Fruit fly (Drosophila melanogaster) whole organism, embryonic: ENCODE measurements around the gene Bcat.

Experiments used
- B-H1 ChIP-seq: fragments of 200-800 bp; sonication (Bioruptor generic); IDR thresholded peaks from 3 replicates; pipeline ENCODE4 v1.3.6; 2022; ENCODE audit warnings: missing biosample characterization, missing genetic modification characterization
- B-H2 ChIP-seq: fragments of 200-800 bp; sonication (Bioruptor generic); optimal IDR thresholded peaks from 2 replicates; lab custom pipeline; 2018; ENCODE audit warnings: missing biosample characterization, mild to moderate bottlenecking, missing genetic modification characterization
- BtbVII ChIP-seq: fragments of 200-800 bp; sonication (Bioruptor generic); optimal IDR thresholded peaks from 3 replicates; lab custom pipeline; 2017; ENCODE audit warnings: missing biosample characterization, mild to moderate bottlenecking, missing genetic modification characterization
- CG11085 ChIP-seq: fragments of 200-800 bp; sonication (Bioruptor generic); IDR thresholded peaks from 2 replicates; pipeline ENCODE4 v1.3.6; 2022; ENCODE audit warnings: missing biosample characterization, missing genetic modification characterization
- CG11093 ChIP-seq: fragments of 200-800 bp; sonication (Bioruptor generic); IDR thresholded peaks from 3 replicates; pipeline ENCODE4 v1.3.6; 2022; ENCODE audit warnings: missing biosample characterization, missing genetic modification characterization
- CG11695 ChIP-seq: fragments of 200-800 bp; sonication (Bioruptor generic); IDR thresholded peaks from 3 replicates; pipeline ENCODE4 v1.3.6; 2022; ENCODE audit warnings: missing biosample characterization, missing genetic modification characterization
- CG11723 ChIP-seq: fragments of 200-800 bp; sonication (Bioruptor generic); optimal IDR thresholded peaks from 2 replicates; lab custom pipeline; 2017; ENCODE audit warnings: missing biosample characterization, mild to moderate bottlenecking, missing genetic modification characterization
- CG12391 ChIP-seq: fragments of 200-800 bp; sonication (Bioruptor generic); optimal IDR thresholded peaks from 3 replicates; lab custom pipeline; 2018; ENCODE audit warnings: missing biosample characterization, mild to moderate bottlenecking, missing genetic modification characterization, moderate library complexity
- CG14965 ChIP-seq: fragments of 200-800 bp; sonication (Bioruptor generic); optimal IDR thresholded peaks from 2 replicates; lab custom pipeline; 2016; ENCODE audit warnings: missing biosample characterization, missing genetic modification characterization, borderline replicate concordance
- CG1529 ChIP-seq: fragments of 200-800 bp; sonication (Bioruptor generic); optimal IDR thresholded peaks from 3 replicates; lab custom pipeline; 2018; ENCODE audit warnings: missing biosample characterization, missing genetic modification characterization
- CG1647 ChIP-seq: fragments of 200-800 bp; sonication (Bioruptor generic); optimal IDR thresholded peaks from 3 replicates; lab custom pipeline; 2016; ENCODE audit warnings: missing biosample characterization, missing genetic modification characterization
- CG16815 ChIP-seq: fragments of 200-800 bp; sonication (Bioruptor generic); optimal IDR thresholded peaks from 3 replicates; lab custom pipeline; 2017; ENCODE audit warnings: missing biosample characterization, mild to moderate bottlenecking, missing genetic modification characterization
- CG17328 ChIP-seq: fragments of 200-800 bp; sonication (Bioruptor generic); IDR thresholded peaks from 2 replicates; pipeline ENCODE4 v1.3.6; 2022; ENCODE audit warnings: missing biosample characterization, missing genetic modification characterization
- CG2889 ChIP-seq: fragments of 200-800 bp; sonication (Bioruptor generic); IDR thresholded peaks from 3 replicates; pipeline ENCODE4 v1.3.6; 2022; ENCODE audit warnings: missing biosample characterization, missing genetic modification characterization
- CG30403 ChIP-seq: fragments of 200-800 bp; sonication (Bioruptor generic); optimal IDR thresholded peaks from 3 replicates; lab custom pipeline; 2016; ENCODE audit warnings: missing biosample characterization, missing genetic modification characterization
- CG31365 ChIP-seq: fragments of 200-800 bp; sonication (Bioruptor generic); optimal IDR thresholded peaks from 2 replicates; lab custom pipeline; 2018; ENCODE audit warnings: missing biosample characterization, mild to moderate bottlenecking, missing genetic modification characterization
- CG31388 ChIP-seq: fragments of 200-800 bp; sonication (Bioruptor generic); optimal IDR thresholded peaks from 2 replicates; lab custom pipeline; 2016; ENCODE audit warnings: missing biosample characterization, missing genetic modification characterization
- CG3407 ChIP-seq: fragments of 200-800 bp; sonication (Bioruptor generic); optimal IDR thresholded peaks from 2 replicates; lab custom pipeline; 2018; ENCODE audit warnings: missing biosample characterization, mild to moderate bottlenecking, missing genetic modification characterization
- CG34376 ChIP-seq: fragments of 200-800 bp; sonication (Bioruptor generic); optimal IDR thresholded peaks from 2 replicates; lab custom pipeline; 2018; ENCODE audit warnings: missing biosample characterization, mild to moderate bottlenecking, missing genetic modification characterization
- CG4424 ChIP-seq: fragments of 200-800 bp; sonication (Bioruptor generic); optimal IDR thresholded peaks from 3 replicates; lab custom pipeline; 2016; ENCODE audit warnings: missing biosample characterization, missing genetic modification characterization
- CG4617 ChIP-seq: fragments of 200-800 bp; sonication (Bioruptor generic); optimal IDR thresholded peaks from 3 replicates; lab custom pipeline; 2016; ENCODE audit warnings: missing biosample characterization, missing genetic modification characterization, borderline replicate concordance
- CG4820 ChIP-seq: fragments of 200-800 bp; sonication (Bioruptor generic); optimal IDR thresholded peaks from 3 replicates; lab custom pipeline; 2016; ENCODE audit warnings: missing biosample characterization, missing genetic modification characterization
- CG6654 ChIP-seq: fragments of 200-800 bp; sonication (Bioruptor generic); optimal IDR thresholded peaks from 2 replicates; lab custom pipeline; 2017; ENCODE audit warnings: missing biosample characterization, mild to moderate bottlenecking, missing genetic modification characterization
- CHES-1-like ChIP-seq: fragments of 200-800 bp; sonication (Bioruptor generic); optimal IDR thresholded peaks from 2 replicates; lab custom pipeline; 2016; ENCODE audit warnings: missing biosample characterization, missing genetic modification characterization
- CTCF ChIP-seq: fragments of 200-800 bp; sonication (Bioruptor generic); optimal IDR thresholded peaks from 2 replicates; lab custom pipeline; 2017; ENCODE audit warnings: missing biosample characterization, mild to moderate bottlenecking, missing genetic modification characterization, moderate library complexity
- Deaf1 ChIP-seq: fragments of 200-800 bp; optimal IDR thresholded peaks from 3 replicates; lab custom pipeline; 2019; ENCODE audit warnings: missing biosample characterization, mild to moderate bottlenecking, missing genetic modification characterization, moderate library complexity
- HLH54F ChIP-seq: fragments of 200-800 bp; sonication (Bioruptor generic); optimal IDR thresholded peaks from 3 replicates; lab custom pipeline; 2016; ENCODE audit warnings: missing biosample characterization, missing genetic modification characterization
- Hmr ChIP-seq: fragments of 200-800 bp; sonication (Bioruptor generic); optimal IDR thresholded peaks from 3 replicates; lab custom pipeline; 2017; ENCODE audit warnings: mild to moderate bottlenecking, missing biosample characterization, missing genetic modification reagents, missing genetic modification characterization
- Lpt ChIP-seq: fragments of >200 bp; optimal IDR thresholded peaks from 2 replicates; lab custom pipeline; 2018; ENCODE audit warnings: missing biosample characterization, missing genetic modification characterization
- PHDP ChIP-seq: fragments of 200-800 bp; sonication (Bioruptor generic); optimal IDR thresholded peaks from 3 replicates; lab custom pipeline; 2018; ENCODE audit warnings: missing biosample characterization, mild to moderate bottlenecking, missing genetic modification characterization, moderate library complexity
- Rfx ChIP-seq: fragments of 200-800 bp; sonication (Bioruptor generic); IDR thresholded peaks from 2 replicates; pipeline ENCODE4 v1.3.6; 2022; ENCODE audit warnings: missing biosample characterization, missing genetic modification characterization
- Six4 ChIP-seq: fragments of 200-800 bp; sonication (Bioruptor generic); optimal IDR thresholded peaks from 2 replicates; lab custom pipeline; 2016; ENCODE audit warnings: missing biosample characterization, missing genetic modification characterization
- Tbp ChIP-seq: fragments of >200 bp; optimal IDR thresholded peaks from 2 replicates; lab custom pipeline; 2018; ENCODE audit warnings: missing biosample characterization, missing genetic modification characterization
- YL-1 ChIP-seq: fragments of 200-800 bp; sonication (Bioruptor generic); optimal IDR thresholded peaks from 3 replicates; lab custom pipeline; 2017; ENCODE audit warnings: missing biosample characterization, mild to moderate bottlenecking, missing genetic modification characterization
- ara ChIP-seq: fragments of 200-800 bp; sonication (Bioruptor generic); IDR thresholded peaks from 2 replicates; pipeline ENCODE4 v1.3.6; 2022; ENCODE audit warnings: missing biosample characterization, missing genetic modification characterization
- br ChIP-seq: fragments of >200 bp; optimal IDR thresholded peaks from 2 replicates; lab custom pipeline; 2017
- cas ChIP-seq: fragments of 200-800 bp; sonication (Bioruptor generic); IDR thresholded peaks from 2 replicates; pipeline ENCODE4 v1.3.6; 2022; ENCODE audit warnings: missing biosample characterization, missing genetic modification characterization
- chn ChIP-seq: fragments of 200-800 bp; sonication (Bioruptor generic); optimal IDR thresholded peaks from 2 replicates; lab custom pipeline; 2016; ENCODE audit warnings: missing biosample characterization, missing genetic modification characterization
- corto ChIP-seq: fragments of 200-800 bp; sonication (Bioruptor generic); optimal IDR thresholded peaks from 2 replicates; lab custom pipeline; 2016; ENCODE audit warnings: missing biosample characterization, mild to moderate bottlenecking, missing genetic modification characterization, moderate library complexity
- exex ChIP-seq: fragments of 200-800 bp; sonication (Bioruptor generic); optimal IDR thresholded peaks from 4 replicates; lab custom pipeline; 2018; ENCODE audit warnings: missing biosample characterization, mild to moderate bottlenecking, missing genetic modification characterization, moderate library complexity
- gro ChIP-seq: fragments of 200-800 bp; sonication (Bioruptor generic); optimal IDR thresholded peaks from 2 replicates; lab custom pipeline; 2016; ENCODE audit warnings: missing biosample characterization, missing genetic modification characterization
- gt ChIP-seq: fragments of 200-800 bp; sonication (Bioruptor generic); IDR thresholded peaks from 2 replicates; pipeline ENCODE4 v1.3.6; 2022; ENCODE audit warnings: missing biosample characterization, missing genetic modification characterization
- insv ChIP-seq, 2 experiments: fragments of 200-800 bp; sonication (Bioruptor generic); optimal IDR thresholded peaks; 3 replicates each; lab custom pipeline; 2016 to 2018; ENCODE audit warnings: missing biosample characterization in 2 of 2, missing genetic modification characterization in 2 of 2
- jigr1 ChIP-seq: fragments of 200-800 bp; sonication (Bioruptor generic); IDR thresholded peaks from 3 replicates; pipeline ENCODE4 v1.3.6; 2022; ENCODE audit warnings: missing biosample characterization, missing genetic modification characterization
- nerfin-1 ChIP-seq: fragments of 200-800 bp; sonication (Bioruptor generic); optimal IDR thresholded peaks from 3 replicates; lab custom pipeline; 2019; ENCODE audit warnings: missing biosample characterization, mild to moderate bottlenecking, missing genetic modification characterization, moderate library complexity
- sc ChIP-seq, 3 experiments: fragments of >200 bp in 2 of 3; fragments of 200-800 bp in 1 of 3; sonication (Bioruptor generic) in 1 of 3; optimal IDR thresholded peaks; 2 replicates in 2 of 3; 3 replicates in 1 of 3; lab custom pipeline; 2017; ENCODE audit warnings: mild to moderate bottlenecking in 1 of 3, missing biosample characterization in 1 of 3, missing genetic modification characterization in 1 of 3, missing genetic modification reagents in 1 of 3
- schlank ChIP-seq: fragments of 200-800 bp; sonication (Bioruptor generic); optimal IDR thresholded peaks from 2 replicates; lab custom pipeline; 2018; ENCODE audit warnings: missing biosample characterization, mild to moderate bottlenecking, missing genetic modification characterization
- sqz ChIP-seq: fragments of 200-800 bp; sonication (Bioruptor generic); optimal IDR thresholded peaks from 3 replicates; lab custom pipeline; 2018; ENCODE audit warnings: missing biosample characterization, mild to moderate bottlenecking, missing genetic modification characterization
- sug ChIP-seq: fragments of 200-800 bp; optimal IDR thresholded peaks from 2 replicates; lab custom pipeline; 2019; ENCODE audit warnings: missing biosample characterization, mild to moderate bottlenecking, missing genetic modification characterization, moderate library complexity
- zen2 ChIP-seq: fragments of 200-800 bp; sonication (Bioruptor generic); IDR thresholded peaks from 3 replicates; pipeline ENCODE4 v1.3.6; 2022; ENCODE audit warnings: missing biosample characterization, missing genetic modification characterization; ENCODE audit not compliant: partially characterized antibody

Gene Bcat

dm6 chrX:13391174-13392040, 5.3 kb upstream of the Bcat start (continued):
- TF ChIP-seq chn (GFP tag; lab: Kevin White, UChicago): no peak
- TF ChIP-seq corto (GFP tag; lab: Kevin White, UChicago): no peak
- no peak for TF ChIP-seq CG1529 (GFP tag; lab: Kevin White, UChicago)
- peak; percentile 3 for TF ChIP-seq exex (tag; lab: Kevin White, UChicago)
- no peak for TF ChIP-seq sug (tag; lab: Kevin White, UChicago)
- no peak for TF ChIP-seq CTCF (GFP tag; lab: Kevin White, UChicago)
- TF ChIP-seq gt (GFP tag; lab: Robert Waterston, UW): no peak
- no peak for TF ChIP-seq sc (optimal IDR thresholded peaks at IDR 0.05; lab: Kevin White, UChicago)
- no peak for TF ChIP-seq sc (GFP tag; optimal IDR thresholded peaks at IDR 0.05; lab: Kevin White, UChicago)
- TF ChIP-seq CG16815 (GFP tag; lab: Kevin White, UChicago): peak; percentile 59
- no peak for TF ChIP-seq CG31365 (tag; lab: Kevin White, UChicago)
- TF ChIP-seq Tbp (GFP tag; lab: Kevin White, UChicago): no peak
- no peak for TF ChIP-seq insv (GFP tag; optimal IDR thresholded peaks at IDR 0.05; lab: Kevin White, UChicago)
- peak; percentile 40 for TF ChIP-seq PHDP (tag; lab: Kevin White, UChicago)
- peak; percentile 63 for TF ChIP-seq BtbVII (GFP tag; lab: Kevin White, UChicago)
- TF ChIP-seq CG11085 (GFP tag; lab: Robert Waterston, UW): peak; percentile 58
- no peak for TF ChIP-seq CG4617 (GFP tag; lab: Kevin White, UChicago)
- peak; percentile 71 for TF ChIP-seq Hmr (GFP tag; lab: Kevin White, UChicago)
- no peak for TF ChIP-seq br (lab: Kevin White, UChicago)
- no peak for TF ChIP-seq cas (GFP tag; lab: Robert Waterston, UW)
- TF ChIP-seq nerfin-1 (tag; lab: Kevin White, UChicago): no peak
- TF ChIP-seq CHES-1-like: peak; percentile 61
- no peak for TF ChIP-seq CG4424
- peak; percentile 15 for TF ChIP-seq CG6654 (GFP tag; lab: Kevin White, UChicago)
- TF ChIP-seq CG30403 (GFP tag; lab: Kevin White, UChicago): peak; percentile 51
- TF ChIP-seq CG14965 (GFP tag; lab: Kevin White, UChicago): no peak
- peak; percentile 9; the same call in 1 of the 2 replicates for TF ChIP-seq CG17328 (GFP tag; lab: Robert Waterston, UW)
- TF ChIP-seq B-H2: no peak
- TF ChIP-seq CG1647: no peak
- TF ChIP-seq CG11723 (GFP tag; lab: Kevin White, UChicago): no peak
- TF ChIP-seq CG11093: no peak
- no peak for TF ChIP-seq Lpt
- no peak for TF ChIP-seq CG4820 (GFP tag; lab: Kevin White, UChicago)
- no peak for TF ChIP-seq Six4 (GFP tag; lab: Kevin White, UChicago)
- peak; percentile 71 for TF ChIP-seq gro
- no peak for TF ChIP-seq jigr1 (GFP tag; lab: Robert Waterston, UW)
- no peak for TF ChIP-seq YL-1 (GFP tag; lab: Kevin White, UChicago)
- TF ChIP-seq sqz (GFP tag; lab: Kevin White, UChicago): no peak
- no peak for TF ChIP-seq zen2
- TF ChIP-seq CG34376 (GFP tag; lab: Kevin White, UChicago): no peak
- TF ChIP-seq HLH54F (GFP tag; lab: Kevin White, UChicago): peak; percentile 78
- TF ChIP-seq CG12391: peak; percentile 22
- TF ChIP-seq CG31388 (GFP tag; lab: Kevin White, UChicago): no peak
- TF ChIP-seq ara: no peak
- TF ChIP-seq Rfx: peak; percentile 78
- TF ChIP-seq schlank (tag; lab: Kevin White, UChicago): peak; percentile 58
- TF ChIP-seq CG11695 (GFP tag; lab: Robert Waterston, UW): 0 out of 3 replicates have a peak, but pooled peaks have one; percentile 13
- no peak for TF ChIP-seq B-H1 (GFP tag; lab: Robert Waterston, UW)
- TF ChIP-seq CG2889: no peak
- no peak for TF ChIP-seq Deaf1 (tag; lab: Kevin White, UChicago)
- no peak for TF ChIP-seq CG3407 (GFP tag; lab: Kevin White, UChicago)
